Worm (Caenorhabditis elegans) whole organism, L4 larva: ENCODE data around the gene cal-2.

Experiments
- F10B5.3 ChIP-seq: sonication (generic microtip); optimal IDR thresholded peaks from 2 replicates; lab custom pipeline; 2016; ENCODE audit warnings: mild to moderate bottlenecking, missing genetic modification characterization, missing compliant biosample characterization
- F44E2.7 ChIP-seq: fragments of 200-800 bp; sonication (Bioruptor generic); IDR thresholded peaks from 2 replicates; pipeline ENCODE4 v2.1.2; 2022; ENCODE audit warnings: missing genetic modification characterization, missing compliant biosample characterization
- Y105C5A.15 ChIP-seq: fragments of 200-800 bp; sonication (Bioruptor generic); IDR thresholded peaks from 2 replicates; pipeline ENCODE4 v1.3.6; 2022; ENCODE audit warnings: missing genetic modification characterization, missing compliant biosample characterization
- Y75B8A.6 ChIP-seq: fragments of 200-800 bp; sonication (Bioruptor generic); IDR thresholded peaks from 2 replicates; pipeline ENCODE4 v1.3.6; 2022; ENCODE audit warnings: missing genetic modification reagents, missing genetic modification characterization, missing compliant biosample characterization
- ZK337.2 ChIP-seq: fragments of 200-800 bp; sonication (Bioruptor generic); IDR thresholded peaks from 2 replicates; pipeline ENCODE4 v1.3.6; 2022; ENCODE audit warnings: missing genetic modification reagents, missing genetic modification characterization, missing compliant biosample characterization
- aha-1 ChIP-seq: fragments of 150-350 bp; peaks from one replicate; lab custom pipeline; 2014; ENCODE audit warnings: missing biosample characterization, missing genetic modification characterization
- ama-1 ChIP-seq: fragments of 150-350 bp; optimal IDR thresholded peaks from 2 replicates; lab custom pipeline; 2014; ENCODE audit warnings: inconsistent platforms, mixed read lengths
- attf-4 ChIP-seq: sonication (generic microtip); optimal IDR thresholded peaks from 3 replicates; lab custom pipeline; 2017; ENCODE audit warnings: missing biosample characterization, missing genetic modification characterization
- ceh-20 ChIP-seq: fragments of 200-800 bp; sonication (Bioruptor generic); IDR thresholded peaks from 2 replicates; pipeline ENCODE4 v1.3.6; 2022; ENCODE audit warnings: missing genetic modification reagents, missing genetic modification characterization, missing compliant biosample characterization
- ceh-28 ChIP-seq: fragments of 150-350 bp; optimal IDR thresholded peaks from 2 replicates; lab custom pipeline; 2014; ENCODE audit warnings: missing biosample characterization, missing genetic modification reagents, missing genetic modification characterization
- ceh-44 ChIP-seq: fragments of 200-800 bp; sonication (Bioruptor generic); IDR thresholded peaks from 2 replicates; pipeline ENCODE4 v1.3.6; 2022; ENCODE audit warnings: missing genetic modification reagents, missing genetic modification characterization, missing compliant biosample characterization
- ceh-62 ChIP-seq: sonication (generic microtip); optimal IDR thresholded peaks from 2 replicates; lab custom pipeline; 2017; ENCODE audit warnings: missing biosample characterization, missing genetic modification characterization
- daf-16 ChIP-seq, 3 experiments: sonication (generic microtip); optimal IDR thresholded peaks; 2 replicates each; lab custom pipeline; 2016 to 2017; ENCODE audit warnings: missing genetic modification characterization in 3 of 3, missing genetic modification reagents in 3 of 3, mild to moderate bottlenecking in 2 of 3, missing compliant biosample characterization in 2 of 3, missing biosample characterization in 1 of 3, moderate library complexity in 1 of 3
- dmd-6 ChIP-seq: fragments of 200-800 bp; sonication (Bioruptor generic); IDR thresholded peaks from 2 replicates; pipeline ENCODE4 v1.3.6; 2022; ENCODE audit warnings: missing genetic modification reagents, missing genetic modification characterization, missing compliant biosample characterization
- duxl-1 ChIP-seq: sonication (generic microtip); optimal IDR thresholded peaks from 2 replicates; lab custom pipeline; 2016; ENCODE audit warnings: mild to moderate bottlenecking, missing genetic modification characterization, moderate library complexity, missing compliant biosample characterization; ENCODE audit not compliant: poor library complexity
- dve-1 ChIP-seq: sonication (generic microtip); optimal IDR thresholded peaks from 2 replicates; lab custom pipeline; 2017; ENCODE audit warnings: antibody characterized with exemption, mild to moderate bottlenecking, missing genetic modification characterization, missing compliant biosample characterization; ENCODE audit not compliant: insufficient read depth
- fos-1 ChIP-seq: fragments of 150-350 bp; optimal IDR thresholded peaks from 2 replicates; lab custom pipeline; 2014; ENCODE audit warnings: missing biosample characterization, missing genetic modification characterization
- gei-8 ChIP-seq: fragments of 200-800 bp; sonication (Bioruptor generic); optimal IDR thresholded peaks from 2 replicates; lab custom pipeline; 2018; ENCODE audit warnings: mild to moderate bottlenecking, missing genetic modification characterization, missing compliant biosample characterization
- hlh-11 ChIP-seq: fragments of 200-800 bp; sonication (Bioruptor generic); optimal IDR thresholded peaks from 2 replicates; lab custom pipeline; 2018; ENCODE audit warnings: mild to moderate bottlenecking, missing genetic modification characterization, missing compliant biosample characterization
- hlh-30 ChIP-seq: sonication (generic microtip); optimal IDR thresholded peaks from 2 replicates; lab custom pipeline; 2017; ENCODE audit warnings: antibody characterized with exemption, mild to moderate bottlenecking, missing genetic modification characterization, missing compliant biosample characterization; ENCODE audit not compliant: insufficient read depth
- hmg-1.1 ChIP-seq: fragments of 200-800 bp; sonication (Bioruptor generic); IDR thresholded peaks from 2 replicates; pipeline ENCODE4 v1.3.6; 2022; ENCODE audit warnings: missing genetic modification reagents, missing genetic modification characterization, missing compliant biosample characterization
- lim-7 ChIP-seq: fragments of 200-800 bp; sonication (Bioruptor generic); IDR thresholded peaks from 2 replicates; pipeline ENCODE4 v1.3.6; 2022; ENCODE audit warnings: missing genetic modification characterization, missing compliant biosample characterization
- lin-1 ChIP-seq: fragments of 200-800 bp; sonication (Bioruptor generic); IDR thresholded peaks from 2 replicates; pipeline ENCODE4 v1.3.6; 2022; ENCODE audit warnings: missing genetic modification reagents, missing genetic modification characterization, missing compliant biosample characterization
- lin-15B ChIP-seq: fragments of 150-350 bp; sonication (generic microtip); optimal IDR thresholded peaks from 3 replicates; lab custom pipeline; 2014; ENCODE audit warnings: missing biosample characterization, missing genetic modification characterization
- lin-29 ChIP-seq: fragments of 200-800 bp; sonication (Bioruptor generic); IDR thresholded peaks from 2 replicates; pipeline ENCODE4 v1.3.6; 2022; ENCODE audit warnings: missing genetic modification reagents, missing genetic modification characterization, missing compliant biosample characterization
- lin-39 ChIP-seq: fragments of 150-350 bp; optimal IDR thresholded peaks from 2 replicates; lab custom pipeline; 2014; ENCODE audit warnings: missing biosample characterization, missing genetic modification reagents, missing genetic modification characterization
- lir-3 ChIP-seq: sonication (generic microtip); optimal IDR thresholded peaks from 2 replicates; lab custom pipeline; 2016; ENCODE audit warnings: mild to moderate bottlenecking, missing genetic modification characterization, missing compliant biosample characterization
- lsy-2 ChIP-seq, 2 experiments: fragments of 150-350 bp in 1 of 2; sonication (generic microtip) in 1 of 2; optimal IDR thresholded peaks; 2 replicates each; lab custom pipeline; 2014 to 2017; ENCODE audit warnings: missing biosample characterization in 2 of 2, missing genetic modification characterization in 2 of 2
- madf-5 ChIP-seq, 2 experiments: fragments of 200-800 bp; sonication (Bioruptor generic); IDR thresholded peaks; 2 replicates each; pipeline ENCODE4 v1.3.6; 2022; ENCODE audit warnings: missing compliant biosample characterization in 2 of 2, missing genetic modification characterization in 2 of 2
- mdl-1 ChIP-seq, 2 experiments: fragments of 150-350 bp in 1 of 2; sonication (generic microtip) in 1 of 2; optimal IDR thresholded peaks; 2 replicates each; lab custom pipeline; 2014 to 2017; ENCODE audit warnings: missing biosample characterization in 2 of 2, missing genetic modification characterization in 2 of 2
- mep-1 ChIP-seq: fragments of 150-350 bp; sonication (generic microtip); optimal IDR thresholded peaks from 3 replicates; lab custom pipeline; 2014; ENCODE audit warnings: missing biosample characterization, missing genetic modification characterization
- nhr-10 ChIP-seq: fragments of 150-350 bp; optimal IDR thresholded peaks from 2 replicates; lab custom pipeline; 2014; ENCODE audit warnings: missing biosample characterization, missing genetic modification characterization
- nhr-11 ChIP-seq: fragments of 150-350 bp; optimal IDR thresholded peaks from 2 replicates; lab custom pipeline; 2014; ENCODE audit warnings: missing biosample characterization, missing genetic modification characterization
- nhr-237 ChIP-seq: sonication (generic microtip); optimal IDR thresholded peaks from 2 replicates; lab custom pipeline; 2017; ENCODE audit warnings: missing biosample characterization, missing genetic modification characterization
- nhr-25 ChIP-seq: sonication (generic microtip); optimal IDR thresholded peaks from 2 replicates; lab custom pipeline; 2017; ENCODE audit warnings: missing genetic modification characterization, mild to moderate bottlenecking, missing compliant biosample characterization, antibody characterized with exemption, moderate library complexity, borderline replicate concordance; ENCODE audit not compliant: insufficient read depth
- nhr-28 ChIP-seq: fragments of 150-350 bp; optimal IDR thresholded peaks from 2 replicates; lab custom pipeline; 2014; ENCODE audit warnings: missing biosample characterization, missing genetic modification characterization
- nhr-42 ChIP-seq: fragments of 200-800 bp; sonication (Bioruptor generic); IDR thresholded peaks from 2 replicates; pipeline ENCODE4 v1.3.6; 2022; ENCODE audit warnings: missing genetic modification characterization, missing compliant biosample characterization
- nhr-48 ChIP-seq: sonication (generic microtip); optimal IDR thresholded peaks from 2 replicates; lab custom pipeline; 2016; ENCODE audit warnings: mild to moderate bottlenecking, missing genetic modification characterization, missing compliant biosample characterization
- pha-4 ChIP-seq, 2 experiments: fragments of 150-350 bp in 1 of 2; fragments of 200-800 bp in 1 of 2; sonication (Bioruptor generic) in 1 of 2; IDR thresholded peaks in 1 of 2; optimal IDR thresholded peaks in 1 of 2; 2 replicates each; pipeline versions ENCODE4 v1.3.6 to Lab custom; 2014 to 2022; ENCODE audit warnings: missing genetic modification characterization in 2 of 2, missing genetic modification reagents in 2 of 2, missing biosample characterization in 1 of 2, missing compliant biosample characterization in 1 of 2
- pqm-1 ChIP-seq: sonication (generic microtip); optimal IDR thresholded peaks from 2 replicates; lab custom pipeline; 2017; ENCODE audit warnings: missing biosample characterization, missing genetic modification characterization
- sdz-12 ChIP-seq: fragments of 200-800 bp; sonication (Bioruptor generic); optimal IDR thresholded peaks from 2 replicates; lab custom pipeline; 2018; ENCODE audit warnings: mild to moderate bottlenecking, missing genetic modification characterization, missing compliant biosample characterization
- skn-1 ChIP-seq: fragments of 150-350 bp; optimal IDR thresholded peaks from 2 replicates; lab custom pipeline; 2014; ENCODE audit warnings: missing biosample characterization, missing genetic modification characterization
- spr-3 ChIP-seq: fragments of 200-800 bp; sonication (Bioruptor generic); optimal IDR thresholded peaks from 2 replicates; lab custom pipeline; 2018; ENCODE audit warnings: mild to moderate bottlenecking, missing genetic modification characterization, missing compliant biosample characterization
- tra-1 ChIP-seq: fragments of 200-800 bp; sonication (Bioruptor generic); IDR thresholded peaks from 2 replicates; pipeline ENCODE4 v1.3.6; 2022; ENCODE audit warnings: missing genetic modification reagents, missing genetic modification characterization, missing compliant biosample characterization
- unc-62 ChIP-seq, 3 experiments: fragments of 150-350 bp in 1 of 3; sonication (generic microtip); optimal IDR thresholded peaks in 2 of 3; peaks in 1 of 3; 1 replicate in 1 of 3; 2 replicates in 2 of 3; lab custom pipeline; 2014 to 2017; ENCODE audit warnings: missing biosample characterization in 3 of 3, missing genetic modification characterization in 3 of 3, missing genetic modification reagents in 3 of 3, missing genotype in 1 of 3
- zip-11 ChIP-seq: fragments of 200-800 bp; sonication (Bioruptor generic); IDR thresholded peaks from 2 replicates; pipeline ENCODE4 v1.3.6; 2022; ENCODE audit warnings: missing genetic modification characterization, missing compliant biosample characterization
- ztf-7 ChIP-seq: fragments of 150-350 bp; optimal IDR thresholded peaks from 2 replicates; lab custom pipeline; 2014; ENCODE audit warnings: missing biosample characterization, missing genetic modification characterization

cal-2 gene

ce11 chrII:8959081-8959480 is 1.4 kb upstream of the cal-2 start (continued):
- TF ChIP-seq daf-16 (GFP tag; optimal IDR thresholded peaks at IDR 0.05; lab: Kevin White, UChicago) (peak in 1 of 2 experiments; percentile 32), daf-16 (tag; optimal IDR thresholded peaks at IDR 0.05; lab: Kevin White, UChicago) (no peak), Y75B8A.6 (GFP tag; lab: Robert Waterston, UW) (no peak), ztf-7 (tag; lab: Kevin White, UChicago) (no peak), gei-8 (GFP tag; lab: Kevin White, UChicago) (no peak), nhr-10 (tag; lab: Kevin White, UChicago) (no peak), hlh-30 (tag; lab: Kevin White, UChicago) (peak; percentile 37), nhr-237 (tag; lab: Kevin White, UChicago) (no peak), lin-15B (tag; lab: Kevin White, UChicago) (no peak), attf-4 (tag; lab: Kevin White, UChicago) (no peak), ceh-44 (GFP tag; lab: Robert Waterston, UW) (no peak), pqm-1 (tag; lab: Kevin White, UChicago) (no peak), lsy-2 (tag; optimal IDR thresholded peaks at IDR 0.05; lab: Kevin White, UChicago) (peak in 1 of 2 experiments; percentile 13), duxl-1 (tag; lab: Kevin White, UChicago) (no peak), sdz-12 (no peak), mdl-1 (tag; optimal IDR thresholded peaks at IDR 0.05; lab: Kevin White, UChicago) (no peak), aha-1 (tag; lab: Kevin White, UChicago) (peak; percentile 79), nhr-11 (tag; lab: Kevin White, UChicago) (peak; percentile 46), zip-11 (GFP tag; lab: Robert Waterston, UW) (no peak), lir-3 (tag; lab: Kevin White, UChicago) (no peak), nhr-25 (no peak), tra-1 (GFP tag; lab: Robert Waterston, UW) (no peak), nhr-28 (tag; lab: Kevin White, UChicago) (peak; percentile 2), ceh-62 (tag; lab: Kevin White, UChicago) (no peak), F44E2.7 (no peak), hmg-1.1 (no peak), lin-1 (GFP tag; lab: Robert Waterston, UW) (no peak), fos-1 (tag; lab: Kevin White, UChicago) (no peak), lim-7 (GFP tag; lab: Robert Waterston, UW) (no peak), Y105C5A.15 (GFP tag; lab: Robert Waterston, UW) (no peak), ceh-28 (tag; lab: Kevin White, UChicago) (no peak), pha-4 (GFP tag; IDR thresholded peaks at IDR 0.05; lab: Robert Waterston, UW) (no peak), pha-4 (tag; optimal IDR thresholded peaks at IDR 0.05; lab: Kevin White, UChicago) (no peak)

ce11 chrII:8961450-8961849 is 936 bp downstream of the cal-2 start:
- TF ChIP-seq nhr-42 (GFP tag; lab: Robert Waterston, UW) (no peak), dve-1 (tag; lab: Kevin White, UChicago) (no peak), duxl-1 (tag; lab: Kevin White, UChicago) (no peak), unc-62 (GFP tag; optimal IDR thresholded peaks at IDR 0.05 in 1 of 2; lab: Kevin White, UChicago) (peak in 1 of 2 experiments; percentile 78), unc-62 (tag; optimal IDR thresholded peaks at IDR 0.05; lab: Kevin White, UChicago) (no peak), nhr-11 (tag; lab: Kevin White, UChicago) (peak; percentile 8)

- no peak for TF ChIP-seq lin-39 (tag; lab: Kevin White, UChicago)
- TF ChIP-seq nhr-28 (tag; lab: Kevin White, UChicago): no peak
- TF ChIP-seq spr-3 (GFP tag; lab: Kevin White, UChicago): no peak
- no peak for TF ChIP-seq madf-5 (GFP tag; IDR thresholded peaks at IDR 0.05; lab: Robert Waterston, UW)
- TF ChIP-seq nhr-48 (tag; lab: Kevin White, UChicago): no peak
- TF ChIP-seq F10B5.3 (tag; lab: Kevin White, UChicago): no peak
- peak; percentile 5 for TF ChIP-seq hlh-30 (tag; lab: Kevin White, UChicago)
- no peak for TF ChIP-seq lin-29
- no peak for TF ChIP-seq ama-1 (lab: Kevin White, UChicago)
- TF ChIP-seq ceh-20: peak; percentile 10; the same call in 1 of the 2 replicates
- no peak for TF ChIP-seq gei-8 (GFP tag; lab: Kevin White, UChicago)
- TF ChIP-seq hlh-11 (tag; lab: Kevin White, UChicago): peak; percentile 13
- TF ChIP-seq ZK337.2 (GFP tag; lab: Robert Waterston, UW): peak; percentile 75
- TF ChIP-seq Y75B8A.6 (GFP tag; lab: Robert Waterston, UW): no peak
- TF ChIP-seq dmd-6 (GFP tag; lab: Robert Waterston, UW): no peak
- no peak for TF ChIP-seq nhr-10 (tag; lab: Kevin White, UChicago)
- no peak for TF ChIP-seq skn-1 (tag; lab: Kevin White, UChicago)
- peak; percentile 34 for TF ChIP-seq mep-1
- no peak for TF ChIP-seq lin-15B (tag; lab: Kevin White, UChicago)
These were observed 1.7 kb downstream of the cal-2 start for ce11 chrII:8962206-8962605.
